Worm (Caenorhabditis elegans) whole organism, L1 larva: ENCODE results near the gene henn-1.

Experiments used
- C04F5.9 ChIP-seq: sonication (generic microtip); optimal IDR thresholded peaks from 2 replicates; lab custom pipeline; 2016; ENCODE audit warnings: missing genetic modification characterization, missing compliant biosample characterization
- C34B4.2 ChIP-seq: sonication (generic microtip); optimal IDR thresholded peaks from 2 replicates; lab custom pipeline; 2017; ENCODE audit warnings: mild to moderate bottlenecking, missing genetic modification characterization, missing compliant biosample characterization
- F16B12.6 ChIP-seq: fragments of 150-350 bp; optimal IDR thresholded peaks from 2 replicates; lab custom pipeline; 2014; ENCODE audit warnings: missing biosample characterization, missing genetic modification characterization
- aha-1 ChIP-seq: fragments of 150-350 bp; optimal IDR thresholded peaks from 2 replicates; lab custom pipeline; 2014; ENCODE audit warnings: missing biosample characterization, missing genetic modification characterization
- alr-1 ChIP-seq: fragments of 200-800 bp; sonication (Bioruptor generic); optimal IDR thresholded peaks from 2 replicates; lab custom pipeline; 2018; ENCODE audit warnings: borderline replicate concordance, mild to moderate bottlenecking, missing genetic modification characterization, missing compliant biosample characterization
- ama-1 ChIP-seq: fragments of 150-350 bp; optimal IDR thresholded peaks from 2 replicates; lab custom pipeline; 2014
- blmp-1 ChIP-seq: fragments of 150-350 bp; optimal IDR thresholded peaks from 2 replicates; lab custom pipeline; 2014; ENCODE audit warnings: missing biosample characterization, missing genetic modification characterization
- ceh-63 ChIP-seq: fragments of 200-800 bp; sonication (Bioruptor generic); optimal IDR thresholded peaks from 2 replicates; lab custom pipeline; 2018; ENCODE audit warnings: mild to moderate bottlenecking, missing genetic modification characterization, missing compliant biosample characterization
- ceh-8 ChIP-seq: fragments of 200-800 bp; sonication (Bioruptor generic); optimal IDR thresholded peaks from 2 replicates; lab custom pipeline; 2018; ENCODE audit warnings: mild to moderate bottlenecking, missing genetic modification characterization, moderate library complexity, missing compliant biosample characterization
- ceh-82 ChIP-seq, 3 experiments: fragments of 150-350 bp in 1 of 3; sonication (generic microtip) in 2 of 3; optimal IDR thresholded peaks; 2 replicates each; lab custom pipeline; 2014 to 2017; ENCODE audit warnings: missing biosample characterization in 3 of 3, missing genetic modification characterization in 3 of 3
- ces-1 ChIP-seq: fragments of 150-350 bp; optimal IDR thresholded peaks from 2 replicates; lab custom pipeline; 2014; ENCODE audit warnings: missing biosample characterization, missing genetic modification reagents, missing genetic modification characterization
- dsc-1 ChIP-seq: sonication (generic microtip); optimal IDR thresholded peaks from 2 replicates; lab custom pipeline; 2016; ENCODE audit warnings: mild to moderate bottlenecking, missing genetic modification characterization, missing compliant biosample characterization
- efl-1 ChIP-seq, 4 experiments: fragments of 150-350 bp; optimal IDR thresholded peaks in 3 of 4; peaks in 1 of 4; 1 replicate in 1 of 4; 2 replicates in 3 of 4; lab custom pipeline; 2014; ENCODE audit warnings: missing biosample characterization in 2 of 4, missing genetic modification characterization in 2 of 4, missing genetic modification reagents in 2 of 4
- egl-13 ChIP-seq: sonication (generic microtip); optimal IDR thresholded peaks from 2 replicates; lab custom pipeline; 2016; ENCODE audit warnings: missing genotype, missing genetic modification reagents, missing genetic modification characterization, missing compliant biosample characterization
- egl-27 ChIP-seq, 2 experiments: fragments of 150-350 bp in 1 of 2; sonication (generic microtip); optimal IDR thresholded peaks; 3 replicates each; lab custom pipeline; 2017 to 2018; ENCODE audit warnings: missing biosample characterization in 2 of 2, missing genetic modification characterization in 2 of 2, missing genetic modification reagents in 2 of 2
- elt-3 ChIP-seq, 6 experiments: fragments of 150-350 bp in 1 of 6; sonication (generic microtip); optimal IDR thresholded peaks; 2 replicates each; lab custom pipeline; 2017 to 2018; ENCODE audit warnings: missing biosample characterization in 6 of 6, missing genetic modification characterization in 6 of 6, inconsistent platforms in 1 of 6
- fkh-8 ChIP-seq: sonication (generic microtip); optimal IDR thresholded peaks from 2 replicates; lab custom pipeline; 2016; ENCODE audit warnings: mild to moderate bottlenecking, missing genetic modification characterization, missing compliant biosample characterization
- fos-1 ChIP-seq: fragments of 150-350 bp; optimal IDR thresholded peaks from 2 replicates; lab custom pipeline; 2014; ENCODE audit warnings: missing biosample characterization, missing genetic modification characterization
- grh-1 ChIP-seq: fragments of 200-800 bp; sonication (Bioruptor generic); IDR thresholded peaks from 2 replicates; pipeline ENCODE4 v1.3.6; 2022; ENCODE audit warnings: missing genetic modification reagents, missing genetic modification characterization, missing compliant biosample characterization
- hpl-2 ChIP-seq: fragments of 150-350 bp; optimal IDR thresholded peaks from 2 replicates; lab custom pipeline; 2014; ENCODE audit warnings: missing biosample characterization, missing genetic modification reagents, missing genetic modification characterization
- irx-1 ChIP-seq: sonication (generic microtip); optimal IDR thresholded peaks from 2 replicates; lab custom pipeline; 2016; ENCODE audit warnings: missing genetic modification characterization, missing compliant biosample characterization
- jun-1 ChIP-seq: fragments of 150-350 bp; optimal IDR thresholded peaks from 2 replicates; lab custom pipeline; 2014; ENCODE audit warnings: missing biosample characterization, missing genetic modification reagents, missing genetic modification characterization
- lin-14 ChIP-seq: fragments of 200-800 bp; sonication (Bioruptor generic); optimal IDR thresholded peaks from 2 replicates; lab custom pipeline; 2018; ENCODE audit warnings: mild to moderate bottlenecking, missing genetic modification characterization, moderate library complexity, missing compliant biosample characterization
- lsy-2 ChIP-seq, 2 experiments: fragments of 150-350 bp; optimal IDR thresholded peaks; 2 replicates each; lab custom pipeline; 2014; ENCODE audit warnings: missing biosample characterization in 2 of 2, missing genetic modification characterization in 2 of 2
- mab-9 ChIP-seq: fragments of 200-800 bp; sonication (Bioruptor generic); IDR thresholded peaks from 2 replicates; pipeline ENCODE4 v1.3.6; 2022; ENCODE audit warnings: missing genetic modification reagents, missing genetic modification characterization, missing compliant biosample characterization
- mdl-1 ChIP-seq, 2 experiments: fragments of 150-350 bp; optimal IDR thresholded peaks; 2 replicates each; lab custom pipeline; 2014 to 2017; ENCODE audit warnings: missing biosample characterization in 2 of 2, missing genetic modification characterization in 2 of 2, inconsistent platforms in 1 of 2
- mef-2 ChIP-seq: fragments of 150-350 bp; optimal IDR thresholded peaks from 2 replicates; lab custom pipeline; 2014; ENCODE audit warnings: missing biosample characterization, missing genetic modification characterization
- mep-1 ChIP-seq: fragments of 150-350 bp; optimal IDR thresholded peaks from 2 replicates; lab custom pipeline; 2014; ENCODE audit warnings: missing biosample characterization, missing genetic modification characterization
- nhr-11 ChIP-seq: fragments of 150-350 bp; optimal IDR thresholded peaks from 2 replicates; lab custom pipeline; 2014; ENCODE audit warnings: missing biosample characterization, missing genetic modification characterization
- nhr-19 ChIP-seq: fragments of 200-800 bp; sonication (Bioruptor generic); conservative IDR thresholded peaks from 2 replicates; pipeline ENCODE4 v1.3.6; 2022; ENCODE audit warnings: missing genetic modification characterization, missing compliant biosample characterization
- nhr-20 ChIP-seq: sonication (generic microtip); optimal IDR thresholded peaks from 2 replicates; lab custom pipeline; 2016; ENCODE audit warnings: mild to moderate bottlenecking, missing genetic modification characterization, missing compliant biosample characterization
- nhr-237 ChIP-seq: fragments of 150-350 bp; optimal IDR thresholded peaks from 2 replicates; lab custom pipeline; 2014; ENCODE audit warnings: missing biosample characterization, missing genetic modification characterization
- nhr-28 ChIP-seq: fragments of 150-350 bp; optimal IDR thresholded peaks from 2 replicates; lab custom pipeline; 2014; ENCODE audit warnings: missing biosample characterization, missing genetic modification characterization
- nhr-47 ChIP-seq: sonication (generic microtip); optimal IDR thresholded peaks from 2 replicates; lab custom pipeline; 2016; ENCODE audit warnings: mild to moderate bottlenecking, missing genetic modification characterization, moderate library complexity, missing compliant biosample characterization
- nhr-71 ChIP-seq: sonication (generic microtip); optimal IDR thresholded peaks from 2 replicates; lab custom pipeline; 2016; ENCODE audit warnings: mild to moderate bottlenecking, missing genetic modification characterization, moderate library complexity, missing compliant biosample characterization
- nhr-76 ChIP-seq: sonication (generic microtip); optimal IDR thresholded peaks from 2 replicates; lab custom pipeline; 2017; ENCODE audit warnings: missing biosample characterization, missing genetic modification characterization
- pax-3 ChIP-seq: fragments of 200-800 bp; sonication (Bioruptor generic); optimal IDR thresholded peaks from 2 replicates; lab custom pipeline; 2018; ENCODE audit warnings: mild to moderate bottlenecking, missing genetic modification characterization, moderate library complexity, missing compliant biosample characterization
- rnt-1 ChIP-seq: sonication (generic microtip); optimal IDR thresholded peaks from 2 replicates; lab custom pipeline; 2016; ENCODE audit warnings: mild to moderate bottlenecking, missing genetic modification characterization, moderate library complexity, missing compliant biosample characterization
- skn-1 ChIP-seq: fragments of 150-350 bp; optimal IDR thresholded peaks from 2 replicates; lab custom pipeline; 2014; ENCODE audit warnings: missing biosample characterization, missing genetic modification characterization
- snu-23 ChIP-seq: sonication (generic microtip); optimal IDR thresholded peaks from 2 replicates; lab custom pipeline; 2016; ENCODE audit warnings: missing genetic modification characterization, missing compliant biosample characterization
- sox-4 ChIP-seq: sonication (generic microtip); optimal IDR thresholded peaks from 2 replicates; lab custom pipeline; 2016; ENCODE audit warnings: missing genetic modification characterization, missing compliant biosample characterization
- sptf-1 ChIP-seq: fragments of 150-350 bp; optimal IDR thresholded peaks from 2 replicates; lab custom pipeline; 2014; ENCODE audit warnings: missing biosample characterization, missing genetic modification characterization
- swsn-7 ChIP-seq: sonication (generic microtip); optimal IDR thresholded peaks from 2 replicates; lab custom pipeline; 2016; ENCODE audit warnings: missing genetic modification characterization, missing compliant biosample characterization
- tbx-2 ChIP-seq: sonication (generic microtip); optimal IDR thresholded peaks from 2 replicates; lab custom pipeline; 2016; ENCODE audit warnings: missing genetic modification characterization, missing compliant biosample characterization
- unc-30 ChIP-seq: sonication (generic microtip); optimal IDR thresholded peaks from 2 replicates; lab custom pipeline; 2017; ENCODE audit warnings: missing biosample characterization, missing genetic modification characterization
- unc-62 ChIP-seq: fragments of 150-350 bp; optimal IDR thresholded peaks from 2 replicates; lab custom pipeline; 2014; ENCODE audit warnings: missing biosample characterization, missing genetic modification reagents, missing genetic modification characterization
- unc-86 ChIP-seq: sonication (generic microtip); optimal IDR thresholded peaks from 2 replicates; lab custom pipeline; 2016; ENCODE audit warnings: missing genetic modification characterization, missing compliant biosample characterization
- unc-98 ChIP-seq: fragments of 200-800 bp; sonication (Bioruptor generic); IDR thresholded peaks from 2 replicates; pipeline ENCODE4 v1.3.6; 2022; ENCODE audit warnings: missing genetic modification characterization, missing compliant biosample characterization
- zag-1 ChIP-seq: fragments of 150-350 bp; optimal IDR thresholded peaks from 2 replicates; lab custom pipeline; 2014; ENCODE audit warnings: missing biosample characterization, missing genetic modification characterization
- zip-4 ChIP-seq: fragments of 200-800 bp; sonication (Bioruptor generic); optimal IDR thresholded peaks from 2 replicates; lab custom pipeline; 2018; ENCODE audit warnings: mild to moderate bottlenecking, missing genetic modification characterization, moderate library complexity, missing compliant biosample characterization
- ztf-4 ChIP-seq: fragments of 150-350 bp; optimal IDR thresholded peaks from 2 replicates; lab custom pipeline; 2014; ENCODE audit warnings: missing biosample characterization, missing genetic modification characterization

Gene henn-1

ce11 chrIII:8229480-8229879, 3.0 kb upstream of the henn-1 start:
- TF ChIP-seq lsy-2 (tag; optimal IDR thresholded peaks at IDR 0.05; lab: Kevin White, UChicago) (no peak), C04F5.9 (tag; lab: Kevin White, UChicago) (no peak), pax-3 (peak; percentile 23), sptf-1 (tag; lab: Kevin White, UChicago) (no peak), tbx-2 (tag; lab: Kevin White, UChicago) (no peak), rnt-1 (tag; lab: Kevin White, UChicago) (no peak), irx-1 (tag; lab: Kevin White, UChicago) (no peak), nhr-47 (tag; lab: Kevin White, UChicago) (peak; percentile 70), dsc-1 (peak; percentile 92), ceh-8 (GFP tag; lab: Kevin White, UChicago) (no peak), jun-1 (tag; lab: Kevin White, UChicago) (no peak), C34B4.2 (tag; lab: Kevin White, UChicago) (no peak), nhr-237 (tag; lab: Kevin White, UChicago) (no peak), ceh-63 (GFP tag; lab: Kevin White, UChicago) (no peak), skn-1 (no peak), nhr-71 (tag; lab: Kevin White, UChicago) (peak; percentile 73), ces-1 (GFP tag; lab: Kevin White, UChicago) (no peak), fos-1 (tag; lab: Kevin White, UChicago) (no peak), alr-1 (tag; lab: Kevin White, UChicago) (no peak), ztf-4 (tag; lab: Kevin White, UChicago) (peak; percentile 45), ceh-82 (tag; optimal IDR thresholded peaks at IDR 0.05; lab: Kevin White, UChicago) (no peak), lin-14 (GFP tag; lab: Kevin White, UChicago) (peak; percentile 63), mef-2 (no peak), unc-30 (tag; lab: Kevin White, UChicago) (no peak), egl-27 (tag; optimal IDR thresholded peaks at IDR 0.05; lab: Kevin White, UChicago) (no peak), efl-1 (optimal IDR thresholded peaks at IDR 0.05; lab: Kevin White, UChicago) (no peak), efl-1 (GFP tag; optimal IDR thresholded peaks at IDR 0.05 in 1 of 2; lab: Kevin White, UChicago) (no peak), F16B12.6 (tag; lab: Kevin White, UChicago) (no peak), unc-62 (GFP tag; lab: Kevin White, UChicago) (no peak), nhr-76 (tag; lab: Kevin White, UChicago) (no peak), fkh-8 (tag; lab: Kevin White, UChicago) (peak; percentile 71), elt-3 (tag; optimal IDR thresholded peaks at IDR 0.05; lab: Kevin White, UChicago) (no peak), sox-4 (tag; lab: Kevin White, UChicago) (peak; percentile 1), egl-13 (tag; lab: Kevin White, UChicago) (peak; percentile 76), nhr-20 (tag; lab: Kevin White, UChicago) (no peak), mab-9 (GFP tag; lab: Robert Waterston, UW) (no peak), ama-1 (lab: Kevin White, UChicago) (no peak), aha-1 (no peak), hpl-2 (GFP tag; lab: Kevin White, UChicago) (no peak), blmp-1 (tag; lab: Kevin White, UChicago) (no peak), mdl-1 (tag; optimal IDR thresholded peaks at IDR 0.05; lab: Kevin White, UChicago) (no peak), nhr-28 (tag; lab: Kevin White, UChicago) (no peak), nhr-19 (GFP tag; lab: Robert Waterston, UW) (no peak), zip-4 (GFP tag; lab: Kevin White, UChicago) (no peak), unc-86 (tag; lab: Kevin White, UChicago) (peak; percentile 91), mep-1 (tag; lab: Kevin White, UChicago) (no peak), swsn-7 (peak; percentile 43), grh-1 (GFP tag; lab: Robert Waterston, UW) (no peak), snu-23 (GFP tag; lab: Kevin White, UChicago) (no peak), nhr-11 (tag; lab: Kevin White, UChicago) (peak; percentile 45), unc-98 (GFP tag; lab: Robert Waterston, UW) (no peak), zag-1 (tag; lab: Kevin White, UChicago) (no peak)
